Fruit fly (Drosophila melanogaster) whole organism, embryonic: ENCODE results near the gene cd.

Experiments
- Ada2b ChIP-seq: fragments of 200-800 bp; sonication (Bioruptor generic); IDR thresholded peaks from 2 replicates; pipeline ENCODE4 v1.3.6; 2022; ENCODE audit warnings: missing biosample characterization, missing genetic modification characterization
- C15 ChIP-seq: fragments of 200-800 bp; sonication (Bioruptor generic); IDR thresholded peaks from 3 replicates; pipeline ENCODE4 v1.3.6; 2022; ENCODE audit warnings: missing biosample characterization, missing genetic modification characterization
- CG11398 ChIP-seq: fragments of 200-800 bp; sonication (Bioruptor generic); optimal IDR thresholded peaks from 2 replicates; lab custom pipeline; 2016; ENCODE audit warnings: missing biosample characterization, missing genetic modification characterization
- CG11560 ChIP-seq: fragments of 200-800 bp; sonication (Bioruptor generic); IDR thresholded peaks from 3 replicates; pipeline ENCODE4 v1.3.6; 2022; ENCODE audit warnings: missing biosample characterization, missing genetic modification characterization
- CG11696 ChIP-seq: fragments of 200-800 bp; sonication (Bioruptor generic); IDR thresholded peaks from 2 replicates; pipeline ENCODE4 v1.3.6; 2022; ENCODE audit warnings: missing biosample characterization, missing genetic modification characterization
- CG15073 ChIP-seq: fragments of 200-800 bp; sonication (Bioruptor generic); optimal IDR thresholded peaks from 2 replicates; lab custom pipeline; 2016; ENCODE audit warnings: missing biosample characterization, missing genetic modification characterization
- CG15514 ChIP-seq: fragments of 200-800 bp; sonication (Bioruptor generic); optimal IDR thresholded peaks from 3 replicates; lab custom pipeline; 2017; ENCODE audit warnings: missing biosample characterization, missing genetic modification characterization, mild to moderate bottlenecking, moderate library complexity, missing genetic modification reagents
- CG16863 ChIP-seq: fragments of 200-800 bp; sonication (Bioruptor generic); optimal IDR thresholded peaks from 3 replicates; lab custom pipeline; 2016; ENCODE audit warnings: missing biosample characterization, missing genetic modification characterization
- CG17612 ChIP-seq: fragments of 200-800 bp; sonication (Bioruptor generic); IDR thresholded peaks from 2 replicates; pipeline ENCODE4 v1.3.6; 2022; ENCODE audit warnings: missing biosample characterization, missing genetic modification characterization
- CG17802 ChIP-seq: fragments of 200-800 bp; sonication (Bioruptor generic); optimal IDR thresholded peaks from 2 replicates; lab custom pipeline; 2018; ENCODE audit warnings: missing biosample characterization, mild to moderate bottlenecking, missing genetic modification characterization, moderate library complexity
- CG17829 ChIP-seq: fragments of 200-800 bp; optimal IDR thresholded peaks from 2 replicates; lab custom pipeline; 2019; ENCODE audit warnings: missing biosample characterization, mild to moderate bottlenecking, missing genetic modification characterization, moderate library complexity
- CG2129 ChIP-seq: fragments of 200-800 bp; sonication (Bioruptor generic); IDR thresholded peaks from 2 replicates; pipeline ENCODE4 v1.3.6; 2022; ENCODE audit warnings: missing biosample characterization, missing genetic modification characterization; ENCODE audit not compliant: partially characterized antibody
- CG2712 ChIP-seq: fragments of 200-800 bp; optimal IDR thresholded peaks from 3 replicates; lab custom pipeline; 2019; ENCODE audit warnings: missing biosample characterization, mild to moderate bottlenecking, missing genetic modification characterization, moderate library complexity
- CG3407 ChIP-seq: fragments of 200-800 bp; sonication (Bioruptor generic); optimal IDR thresholded peaks from 2 replicates; lab custom pipeline; 2018; ENCODE audit warnings: missing biosample characterization, mild to moderate bottlenecking, missing genetic modification characterization
- CG43689 ChIP-seq: fragments of 200-800 bp; sonication (Bioruptor generic); IDR thresholded peaks from 2 replicates; pipeline ENCODE4 v1.3.6; 2022; ENCODE audit warnings: missing biosample characterization, missing genetic modification characterization
- CG4820 ChIP-seq: fragments of 200-800 bp; sonication (Bioruptor generic); optimal IDR thresholded peaks from 3 replicates; lab custom pipeline; 2016; ENCODE audit warnings: missing biosample characterization, missing genetic modification characterization
- CG6813 ChIP-seq: fragments of 200-800 bp; sonication (Bioruptor generic); optimal IDR thresholded peaks from 2 replicates; lab custom pipeline; 2017; ENCODE audit warnings: missing biosample characterization, missing genetic modification characterization, mild to moderate bottlenecking, moderate library complexity, missing genetic modification reagents
- CG7556 ChIP-seq: fragments of 200-800 bp; sonication (Bioruptor generic); optimal IDR thresholded peaks from 2 replicates; lab custom pipeline; 2017; ENCODE audit warnings: missing biosample characterization, mild to moderate bottlenecking, missing genetic modification characterization
- CG7745 ChIP-seq: fragments of 200-800 bp; sonication (Bioruptor generic); optimal IDR thresholded peaks from 2 replicates; lab custom pipeline; 2018; ENCODE audit warnings: missing biosample characterization, mild to moderate bottlenecking, missing genetic modification characterization, moderate library complexity
- CG7786 ChIP-seq: fragments of 200-800 bp; sonication (Bioruptor generic); optimal IDR thresholded peaks from 2 replicates; lab custom pipeline; 2016; ENCODE audit warnings: missing biosample characterization, missing genetic modification characterization
- CG8290 ChIP-seq, 3 experiments: fragments of 200-800 bp; sonication (Bioruptor generic); optimal IDR thresholded peaks; 2 replicates each; lab custom pipeline; 2016 to 2019; ENCODE audit warnings: missing biosample characterization in 3 of 3, missing genetic modification characterization in 3 of 3, mild to moderate bottlenecking in 2 of 3, moderate library complexity in 1 of 3
- CG9609 ChIP-seq: fragments of 200-800 bp; sonication (Bioruptor generic); optimal IDR thresholded peaks from 3 replicates; lab custom pipeline; 2016; ENCODE audit warnings: missing biosample characterization, missing genetic modification characterization
- CkIIα-i1 ChIP-seq: fragments of 200-800 bp; sonication (Bioruptor generic); IDR thresholded peaks from 2 replicates; pipeline ENCODE4 v1.3.6; 2022; ENCODE audit warnings: missing biosample characterization, missing genetic modification characterization
- Dek ChIP-seq: fragments of 200-800 bp; sonication (Bioruptor generic); optimal IDR thresholded peaks from 3 replicates; lab custom pipeline; 2019; ENCODE audit warnings: missing biosample characterization, mild to moderate bottlenecking, missing genetic modification characterization, moderate library complexity
- Doc3 ChIP-seq: fragments of 200-800 bp; sonication (Bioruptor generic); IDR thresholded peaks from 3 replicates; pipeline ENCODE4 v1.3.6; 2022; ENCODE audit warnings: missing biosample characterization, missing genetic modification characterization; ENCODE audit not compliant: partially characterized antibody
- E2f2 ChIP-seq: fragments of 200-800 bp; sonication (Bioruptor generic); IDR thresholded peaks from 2 replicates; pipeline ENCODE4 v1.3.6; 2022; ENCODE audit warnings: missing biosample characterization, missing genetic modification characterization
- Ets65A ChIP-seq: fragments of 200-800 bp; sonication (Bioruptor generic); peaks from one replicate; lab custom pipeline; 2016; ENCODE audit warnings: missing biosample characterization, missing genetic modification characterization
- HLH4C ChIP-seq: fragments of 200-800 bp; sonication (Bioruptor generic); IDR thresholded peaks from 3 replicates; pipeline ENCODE4 v1.3.6; 2022; ENCODE audit warnings: missing biosample characterization, missing genetic modification characterization; ENCODE audit not compliant: partially characterized antibody
- Hr51 ChIP-seq, 2 experiments: fragments of 200-800 bp; sonication (Bioruptor generic); optimal IDR thresholded peaks; 2 replicates in 1 of 2; 3 replicates in 1 of 2; lab custom pipeline; 2016 to 2018; ENCODE audit warnings: missing biosample characterization in 2 of 2, missing genetic modification characterization in 2 of 2, mild to moderate bottlenecking in 1 of 2, moderate library complexity in 1 of 2
- Hsf ChIP-seq: fragments of 200-800 bp; sonication (Bioruptor generic); optimal IDR thresholded peaks from 3 replicates; lab custom pipeline; 2016; ENCODE audit warnings: missing biosample characterization, missing genetic modification characterization
- MBD-R2 ChIP-seq: fragments of 200-800 bp; sonication (Bioruptor generic); IDR thresholded peaks from 2 replicates; pipeline ENCODE4 v1.3.6; 2022; ENCODE audit warnings: missing biosample characterization, missing genetic modification characterization
- Meics ChIP-seq: fragments of 200-800 bp; sonication (Bioruptor generic); optimal IDR thresholded peaks from 2 replicates; lab custom pipeline; 2017; ENCODE audit warnings: missing biosample characterization, mild to moderate bottlenecking, missing genetic modification characterization
- Rfx ChIP-seq: fragments of 200-800 bp; sonication (Bioruptor generic); IDR thresholded peaks from 2 replicates; pipeline ENCODE4 v1.3.6; 2022; ENCODE audit warnings: missing biosample characterization, missing genetic modification characterization
- abd-A ChIP-seq: fragments of 200-800 bp; sonication (Bioruptor generic); optimal IDR thresholded peaks from 3 replicates; lab custom pipeline; 2019; ENCODE audit warnings: missing biosample characterization, mild to moderate bottlenecking, missing genetic modification characterization, moderate library complexity
- ato ChIP-seq: fragments of 200-800 bp; sonication (Bioruptor generic); IDR thresholded peaks from 2 replicates; pipeline ENCODE4 v1.3.6; 2022; ENCODE audit warnings: missing biosample characterization, missing genetic modification characterization; ENCODE audit not compliant: partially characterized antibody
- crc ChIP-seq: fragments of 200-800 bp; sonication (Bioruptor generic); optimal IDR thresholded peaks from 2 replicates; lab custom pipeline; 2016; ENCODE audit warnings: missing biosample characterization, missing genetic modification characterization
- crp ChIP-seq, 2 experiments: fragments of 200-800 bp; sonication (Bioruptor generic); optimal IDR thresholded peaks; 2 replicates in 1 of 2; 3 replicates in 1 of 2; lab custom pipeline; 2017; ENCODE audit warnings: missing biosample characterization in 2 of 2, missing genetic modification characterization in 2 of 2, mild to moderate bottlenecking in 1 of 2, moderate library complexity in 1 of 2
- dimm ChIP-seq: fragments of 200-800 bp; sonication (Bioruptor generic); IDR thresholded peaks from 2 replicates; pipeline ENCODE4 v1.3.6; 2022; ENCODE audit warnings: missing biosample characterization, missing genetic modification characterization
- dmrt99B ChIP-seq: fragments of 200-800 bp; sonication (Bioruptor generic); optimal IDR thresholded peaks from 2 replicates; lab custom pipeline; 2018; ENCODE audit warnings: missing biosample characterization, mild to moderate bottlenecking, missing genetic modification characterization, moderate library complexity
- gsb ChIP-seq: fragments of 200-800 bp; sonication (Bioruptor generic); IDR thresholded peaks from 2 replicates; pipeline ENCODE4 v1.3.6; 2022; ENCODE audit warnings: missing biosample characterization, missing genetic modification characterization
- gsb-n ChIP-seq: fragments of 200-800 bp; sonication (Bioruptor generic); optimal IDR thresholded peaks from 3 replicates; lab custom pipeline; 2018; ENCODE audit warnings: missing biosample characterization, mild to moderate bottlenecking, missing genetic modification characterization
- hb ChIP-seq: fragments of 200-800 bp; sonication (Bioruptor generic); IDR thresholded peaks from 3 replicates; pipeline ENCODE4 v1.3.6; 2022; ENCODE audit warnings: missing biosample characterization, missing genetic modification characterization; ENCODE audit not compliant: partially characterized antibody
- kah ChIP-seq: fragments of 200-800 bp; sonication (Bioruptor generic); optimal IDR thresholded peaks from 2 replicates; lab custom pipeline; 2018; ENCODE audit warnings: missing biosample characterization, mild to moderate bottlenecking, missing genetic modification characterization
- klu ChIP-seq: fragments of 200-800 bp; sonication (Bioruptor generic); IDR thresholded peaks from 2 replicates; pipeline ENCODE4 v1.3.6; 2022; ENCODE audit warnings: missing biosample characterization, missing genetic modification characterization
- nau ChIP-seq: fragments of 200-800 bp; sonication (Bioruptor generic); optimal IDR thresholded peaks from 3 replicates; lab custom pipeline; 2017; ENCODE audit warnings: missing biosample characterization, mild to moderate bottlenecking, missing genetic modification characterization, missing genetic modification reagents
- nom ChIP-seq: fragments of 200-800 bp; sonication (Bioruptor generic); optimal IDR thresholded peaks from 2 replicates; lab custom pipeline; 2017; ENCODE audit warnings: missing biosample characterization, missing genetic modification characterization, mild to moderate bottlenecking, moderate library complexity, missing genetic modification reagents
- p53 ChIP-seq: fragments of 200-800 bp; sonication (Bioruptor generic); optimal IDR thresholded peaks from 2 replicates; lab custom pipeline; 2016; ENCODE audit warnings: missing biosample characterization, missing genetic modification characterization
- pzg ChIP-seq: fragments of 200-800 bp; sonication (Bioruptor generic); optimal IDR thresholded peaks from 3 replicates; lab custom pipeline; 2018; ENCODE audit warnings: missing biosample characterization, mild to moderate bottlenecking, missing genetic modification characterization, moderate library complexity
- repo ChIP-seq: fragments of 200-800 bp; sonication (Bioruptor generic); optimal IDR thresholded peaks from 2 replicates; lab custom pipeline; 2016; ENCODE audit warnings: missing biosample characterization, missing genetic modification characterization
- slbo ChIP-seq: fragments of 200-800 bp; sonication (Bioruptor generic); IDR thresholded peaks from 2 replicates; pipeline ENCODE4 v1.3.6; 2022; ENCODE audit warnings: missing biosample characterization, missing genetic modification characterization

cd gene

DNA sequence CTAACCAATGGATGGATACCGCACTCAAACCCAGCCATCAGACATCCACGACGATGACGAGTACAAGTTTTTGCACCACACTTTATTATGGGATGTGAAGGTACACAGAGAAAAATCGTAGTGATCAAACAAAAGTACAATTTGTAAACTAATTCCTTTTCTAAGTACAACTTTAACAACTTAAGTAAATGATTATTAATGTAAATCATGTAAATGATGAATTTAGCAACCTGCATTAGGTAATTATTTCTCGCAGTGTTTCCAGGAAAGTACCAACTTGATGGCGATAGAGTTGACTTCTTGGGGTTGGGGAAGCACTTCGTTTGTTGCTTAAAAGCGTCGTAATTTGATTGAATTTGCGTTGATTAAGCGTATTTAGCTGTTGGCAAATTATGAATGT, 31.6 kb upstream of the cd start (continued):
- TF ChIP-seq CG15514 = peak; percentile 48
- no peak for TF ChIP-seq pzg (GFP tag; lab: Kevin White, UChicago)
- TF ChIP-seq dmrt99B = peak; percentile 79
- TF ChIP-seq p53 = no peak
- TF ChIP-seq Doc3 = no peak
- TF ChIP-seq kah (GFP tag; lab: Kevin White, UChicago) = no peak
- TF ChIP-seq CG8290 (GFP tag; optimal IDR thresholded peaks at IDR 0.05; lab: Kevin White, UChicago) = no peak
- peak in 1 of 2 experiments; percentile 91 for TF ChIP-seq CG8290 (tag; optimal IDR thresholded peaks at IDR 0.05; lab: Kevin White, UChicago)
- TF ChIP-seq E2f2 (GFP tag; lab: Robert Waterston, UW) = peak; percentile 49
- TF ChIP-seq CG17612 (GFP tag; lab: Robert Waterston, UW) = no peak
- TF ChIP-seq CG11560 = no peak
- no peak for TF ChIP-seq CG2129 (GFP tag; lab: Robert Waterston, UW)
- TF ChIP-seq nom = no peak
- no peak for TF ChIP-seq repo (GFP tag; lab: Kevin White, UChicago)
- peak; percentile 50 for TF ChIP-seq Dek (tag; lab: Kevin White, UChicago)
- no peak for TF ChIP-seq CG15073 (GFP tag; lab: Kevin White, UChicago)
- peak; percentile 53 for TF ChIP-seq CG16863 (GFP tag; lab: Kevin White, UChicago)
- no peak for TF ChIP-seq CG11398 (GFP tag; lab: Kevin White, UChicago)
- 0 out of 2 replicates have a peak, but pooled peaks have one; percentile 51 for TF ChIP-seq CG11696 (GFP tag; lab: Robert Waterston, UW)
- peak; percentile 60 for TF ChIP-seq CG2712 (tag; lab: Kevin White, UChicago)
- TF ChIP-seq C15 (GFP tag; lab: Robert Waterston, UW) = no peak
- TF ChIP-seq crc (GFP tag; lab: Kevin White, UChicago) = peak; percentile 1
- TF ChIP-seq gsb (GFP tag; lab: Robert Waterston, UW) = 0 out of 2 replicates have a peak, but pooled peaks have one; percentile 13
- TF ChIP-seq dimm = peak; percentile 51
- peak; percentile 59 for TF ChIP-seq Rfx (GFP tag; lab: Robert Waterston, UW)
- TF ChIP-seq CG43689 = no peak
- TF ChIP-seq abd-A (tag; lab: Kevin White, UChicago) = peak; percentile 58
- no peak for TF ChIP-seq hb
- no peak for TF ChIP-seq nau
- no peak for TF ChIP-seq ato (GFP tag; lab: Robert Waterston, UW)
- TF ChIP-seq Hr51 (GFP tag; optimal IDR thresholded peaks at IDR 0.05; lab: Kevin White, UChicago) = peak; percentile 56 to 73
- TF ChIP-seq CG9609 = no peak
- no peak for TF ChIP-seq CG7745 (tag; lab: Kevin White, UChicago)
- peak; percentile 77 for TF ChIP-seq Hsf
- TF ChIP-seq MBD-R2 (GFP tag; lab: Robert Waterston, UW) = peak; percentile 41; the same call in 1 of the 2 replicates
- TF ChIP-seq CG17802 (tag; lab: Kevin White, UChicago) = no peak
- no peak for TF ChIP-seq CG17829 (tag; lab: Kevin White, UChicago)
- TF ChIP-seq gsb-n (tag; lab: Kevin White, UChicago) = peak; percentile 31
- TF ChIP-seq CkIIα-i1 (GFP tag; lab: Robert Waterston, UW) = no peak
- peak; percentile 60 for TF ChIP-seq CG4820 (GFP tag; lab: Kevin White, UChicago)
- TF ChIP-seq CG6813 (GFP tag; lab: Kevin White, UChicago) = peak; percentile 50
- TF ChIP-seq Meics (GFP tag; lab: Kevin White, UChicago) = peak; percentile 60
- TF ChIP-seq crp (GFP tag; optimal IDR thresholded peaks at IDR 0.05; lab: Kevin White, UChicago) = no peak
- no peak for TF ChIP-seq HLH4C (GFP tag; lab: Robert Waterston, UW)
- TF ChIP-seq Ada2b (GFP tag; lab: Robert Waterston, UW) = peak; percentile 63; the same call in 1 of the 2 replicates
- TF ChIP-seq klu = no peak
- TF ChIP-seq CG3407 (GFP tag; lab: Kevin White, UChicago) = peak; percentile 42
- TF ChIP-seq Ets65A (GFP tag; lab: Kevin White, UChicago) = peak; percentile 93
- peak; percentile 67 for TF ChIP-seq CG7556 (GFP tag; lab: Kevin White, UChicago)
- TF ChIP-seq slbo (GFP tag; lab: Robert Waterston, UW) = peak; percentile 92
- peak; percentile 60 for TF ChIP-seq CG7786 (GFP tag; lab: Kevin White, UChicago)
